Worm (Caenorhabditis elegans) whole organism, midembryonic: ENCODE data around the gene urm-1.

ENCODE experiments used
- T22C8.4 ChIP-seq: fragments of 200-800 bp; sonication (Bioruptor generic); IDR thresholded peaks from 2 replicates; pipeline ENCODE4 v1.3.6; 2022; ENCODE audit warnings: missing genetic modification characterization, missing compliant biosample characterization
- flt-1 ChIP-seq: fragments of 200-800 bp; sonication (Bioruptor generic); IDR thresholded peaks from 2 replicates; pipeline ENCODE4 v1.3.6; 2022; ENCODE audit warnings: missing genetic modification characterization, missing compliant biosample characterization

- TF ChIP-seq flt-1 (no peak), T22C8.4 (GFP tag; lab: Robert Waterston, UW) (no peak)
Measured at ce11 chrIII:10462935-10463548, 42.2 kb upstream of the urm-1 start.
